Worm (Caenorhabditis elegans): Measurements from ENCODE around the gene mrps-12.

The mrps-12 gene

ce11 chrV:20845524-20846208 is 7.8 kb downstream of the mrps-12 start, which contains the start of the genes F31D4.2 and fkb-6 (continued):
- TF ChIP-seq ceh-90 (tag; optimal IDR thresholded peaks at IDR 0.05) (peak; percentile 19), ama-1 (optimal IDR thresholded peaks at IDR 0.05) (no peak), rnt-1 (tag; optimal IDR thresholded peaks at IDR 0.05) (peak; percentile 74), jun-1 (tag; optimal IDR thresholded peaks at IDR 0.05) (peak; percentile 81), sptf-1 (tag; optimal IDR thresholded peaks at IDR 0.05) (no peak), xbp-1 (tag; optimal IDR thresholded peaks at IDR 0.05) (peak; percentile 76), blmp-1 (tag; optimal IDR thresholded peaks at IDR 0.05) (no peak), pqm-1 (tag; optimal IDR thresholded peaks at IDR 0.05) (no peak), efl-1 (optimal IDR thresholded peaks at IDR 0.05) (peak; percentile 68 to 70), efl-1 (GFP tag; optimal IDR thresholded peaks at IDR 0.05 in 1 of 2) (peak; percentile 70 to 95), lin-39 (tag; optimal IDR thresholded peaks at IDR 0.05) (peak; percentile 7), nhr-90 (tag; optimal IDR thresholded peaks at IDR 0.05; ENCODE audit: poor library complexity) (peak; percentile 73), nhr-71 (tag; optimal IDR thresholded peaks at IDR 0.05) (peak; percentile 89), sox-4 (tag; optimal IDR thresholded peaks at IDR 0.05) (no peak), nhr-76 (tag; optimal IDR thresholded peaks at IDR 0.05) (no peak), F16B12.6 (tag; optimal IDR thresholded peaks at IDR 0.05) (peak; percentile 98), lsy-2 (tag; optimal IDR thresholded peaks at IDR 0.05) (peak; percentile 96 to 99), swsn-7 (tag; optimal IDR thresholded peaks at IDR 0.05) (peak; percentile 88), nhr-47 (tag; optimal IDR thresholded peaks at IDR 0.05) (peak; percentile 88), sup-37 (GFP tag; optimal IDR thresholded peaks at IDR 0.05) (no peak), snpc-4 (tag; optimal IDR thresholded peaks at IDR 0.05) (peak; percentile 57), zag-1 (tag; optimal IDR thresholded peaks at IDR 0.05) (no peak), tbx-2 (tag; optimal IDR thresholded peaks at IDR 0.05) (peak; percentile 78), aly-2 (tag; optimal IDR thresholded peaks at IDR 0.05) (no peak), fkh-8 (tag; optimal IDR thresholded peaks at IDR 0.05) (peak; percentile 86), nhr-20 (tag; optimal IDR thresholded peaks at IDR 0.05) (peak; percentile 85), dpl-1 (GFP tag; optimal IDR thresholded peaks at IDR 0.05) (peak; percentile 50 to 71 (median 70)), hlh-4 (tag; optimal IDR thresholded peaks at IDR 0.05) (no peak), zip-4 (GFP tag; optimal IDR thresholded peaks at IDR 0.05) (peak; percentile 52), fkh-4 (tag; optimal IDR thresholded peaks at IDR 0.05; ENCODE audit: borderline replicate concordance) (no peak), C16A3.4 (tag; optimal IDR thresholded peaks at IDR 0.05) (peak; percentile 84), ceh-8 (GFP tag; optimal IDR thresholded peaks at IDR 0.05) (peak; percentile 20), hpl-2 (GFP tag; optimal IDR thresholded peaks at IDR 0.05) (no peak), unc-98 (GFP tag; IDR thresholded peaks at IDR 0.05) (no peak), nhr-11 (tag; optimal IDR thresholded peaks at IDR 0.05) (no peak), lin-13 (GFP tag; optimal IDR thresholded peaks at IDR 0.05) (peak; percentile 66), nhr-19 (GFP tag; conservative IDR thresholded peaks at IDR 0.05) (peak; percentile 84), aha-1 (tag; optimal IDR thresholded peaks at IDR 0.05) (peak; percentile 35), nhr-77 (tag; optimal IDR thresholded peaks at IDR 0.05) (peak; percentile 75), C04F5.9 (tag; optimal IDR thresholded peaks at IDR 0.05) (no peak), egl-27 (tag; optimal IDR thresholded peaks at IDR 0.05) (no peak), grh-1 (GFP tag; IDR thresholded peaks at IDR 0.05) (peak; percentile 38; the same call in 1 of the 2 replicates), mep-1 (tag; optimal IDR thresholded peaks at IDR 0.05) (peak; percentile 87), egl-13 (tag; optimal IDR thresholded peaks at IDR 0.05) (peak; percentile 49)

ce11 chrV:20847743-20848229 is 9.9 kb downstream of the mrps-12 start:
- TF ChIP-seq snu-23 (GFP tag; optimal IDR thresholded peaks at IDR 0.05) (peak; percentile 24), dsc-1 (tag; optimal IDR thresholded peaks at IDR 0.05) (peak; percentile 16), nhr-76 (tag; optimal IDR thresholded peaks at IDR 0.05) (no peak), nhr-47 (tag; optimal IDR thresholded peaks at IDR 0.05) (peak; percentile 33), tbx-2 (tag; optimal IDR thresholded peaks at IDR 0.05) (no peak), nhr-85 (tag) (peak; percentile 23), nhr-20 (tag; optimal IDR thresholded peaks at IDR 0.05) (peak; percentile 9), dpl-1 (GFP tag; optimal IDR thresholded peaks at IDR 0.05) (no peak), nhr-71 (tag; optimal IDR thresholded peaks at IDR 0.05) (peak; percentile 28), ama-1 (optimal IDR thresholded peaks at IDR 0.05) (peak; percentile 91), swsn-7 (tag; optimal IDR thresholded peaks at IDR 0.05) (peak; percentile 8), aly-2 (tag; optimal IDR thresholded peaks at IDR 0.05) (peak; percentile 87)
